Worm (Caenorhabditis elegans) whole organism, L1 larva: ENCODE data around the gene C34C6.3.

Experiments
- aly-2 ChIP-seq: fragments of 150-350 bp; optimal IDR thresholded peaks from 2 replicates; lab custom pipeline; 2014; ENCODE audit warnings: missing biosample characterization, missing genetic modification characterization
- ceh-82 ChIP-seq, 3 experiments: fragments of 150-350 bp in 1 of 3; sonication (generic microtip) in 2 of 3; optimal IDR thresholded peaks; 2 replicates each; lab custom pipeline; 2014 to 2017; ENCODE audit warnings: missing biosample characterization in 3 of 3, missing genetic modification characterization in 3 of 3
- dsc-1 ChIP-seq: sonication (generic microtip); optimal IDR thresholded peaks from 2 replicates; lab custom pipeline; 2016; ENCODE audit warnings: mild to moderate bottlenecking, missing genetic modification characterization, missing compliant biosample characterization
- fkh-10 ChIP-seq: sonication (generic microtip); optimal IDR thresholded peaks from 2 replicates; lab custom pipeline; 2017; ENCODE audit warnings: missing biosample characterization, missing genetic modification reagents, missing genetic modification characterization
- fos-1 ChIP-seq: fragments of 150-350 bp; optimal IDR thresholded peaks from 2 replicates; lab custom pipeline; 2014; ENCODE audit warnings: missing biosample characterization, missing genetic modification characterization
- lin-15B ChIP-seq: fragments of 150-350 bp; sonication (generic microtip); optimal IDR thresholded peaks from 3 replicates; lab custom pipeline; 2014; ENCODE audit warnings: missing biosample characterization, missing genetic modification characterization
- nhr-237 ChIP-seq: fragments of 150-350 bp; optimal IDR thresholded peaks from 2 replicates; lab custom pipeline; 2014; ENCODE audit warnings: missing biosample characterization, missing genetic modification characterization
- nhr-28 ChIP-seq: fragments of 150-350 bp; optimal IDR thresholded peaks from 2 replicates; lab custom pipeline; 2014; ENCODE audit warnings: missing biosample characterization, missing genetic modification characterization
- nhr-77 ChIP-seq: fragments of 150-350 bp; optimal IDR thresholded peaks from 2 replicates; lab custom pipeline; 2014; ENCODE audit warnings: missing biosample characterization, missing genetic modification characterization
- nhr-90 ChIP-seq: sonication (generic microtip); optimal IDR thresholded peaks from 2 replicates; lab custom pipeline; 2016; ENCODE audit warnings: mild to moderate bottlenecking, missing genetic modification characterization, missing compliant biosample characterization; ENCODE audit not compliant: poor library complexity
- pqm-1 ChIP-seq: sonication (generic microtip); optimal IDR thresholded peaks from 3 replicates; lab custom pipeline; 2017; ENCODE audit warnings: missing biosample characterization, missing genetic modification characterization
- ztf-4 ChIP-seq: fragments of 150-350 bp; optimal IDR thresholded peaks from 2 replicates; lab custom pipeline; 2014; ENCODE audit warnings: missing biosample characterization, missing genetic modification characterization

DNA sequence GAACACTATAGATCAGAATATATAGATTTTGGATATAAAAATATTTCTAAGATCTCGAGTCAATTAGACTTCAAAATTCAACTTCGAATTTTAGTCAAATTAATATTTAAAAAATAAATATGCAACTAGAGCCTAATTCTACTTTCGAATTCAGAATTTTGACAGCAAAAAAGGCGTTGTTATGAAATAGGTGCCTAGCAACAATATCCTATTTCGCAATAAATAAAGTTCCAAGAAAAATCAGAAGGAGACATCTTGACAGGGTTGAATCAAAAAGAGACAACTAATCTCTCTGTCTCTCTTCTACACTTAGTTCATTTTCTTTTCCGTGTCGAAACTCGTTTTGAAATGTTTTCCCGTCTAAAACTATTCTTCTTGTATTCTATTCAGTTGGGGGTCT lies 16.3 kb upstream of the C34C6.3 start:
- TF ChIP-seq aly-2 (tag; lab: Kevin White, UChicago) (no peak), nhr-237 (tag; lab: Kevin White, UChicago) (no peak), nhr-28 (tag; lab: Kevin White, UChicago) (no peak), lin-15B (no peak), fkh-10 (GFP tag; lab: Kevin White, UChicago) (no peak), nhr-90 (tag; lab: Kevin White, UChicago) (no peak), ztf-4 (tag; lab: Kevin White, UChicago) (no peak), nhr-77 (no peak), fos-1 (tag; lab: Kevin White, UChicago) (no peak), dsc-1 (no peak), pqm-1 (tag; lab: Kevin White, UChicago) (no peak), ceh-82 (tag; optimal IDR thresholded peaks at IDR 0.05; lab: Kevin White, UChicago) (no peak)
